Fruit fly (Drosophila melanogaster): ENCODE data around the gene Gr33a.

- no peak for TF ChIP-seq CG13204 (GFP tag; optimal IDR thresholded peaks at IDR 0.05)
- no peak for TF ChIP-seq CG8301 (tag; optimal IDR thresholded peaks at IDR 0.05)
- TF ChIP-seq CG9948 (tag; optimal IDR thresholded peaks at IDR 0.05): no peak
- no peak for TF ChIP-seq CG34367 (tag; optimal IDR thresholded peaks at IDR 0.05)
- TF ChIP-seq gl (tag; optimal IDR thresholded peaks at IDR 0.05): no peak
- no peak for TF ChIP-seq CG14655 (GFP tag; optimal IDR thresholded peaks at IDR 0.05)
- TF ChIP-seq EcR (GFP tag; optimal IDR thresholded peaks at IDR 0.05): no peak
- TF ChIP-seq rn (GFP tag; IDR thresholded peaks at IDR 0.05): no peak
Measured at dm6 chr2L:12177621-12178020, 39.8 kb downstream of the Gr33a start, which contains the start of gene atilla.

Data from whole organism, pupa.